Fruit fly (Drosophila melanogaster): ENCODE results near the gene Obp19b.

DNA sequence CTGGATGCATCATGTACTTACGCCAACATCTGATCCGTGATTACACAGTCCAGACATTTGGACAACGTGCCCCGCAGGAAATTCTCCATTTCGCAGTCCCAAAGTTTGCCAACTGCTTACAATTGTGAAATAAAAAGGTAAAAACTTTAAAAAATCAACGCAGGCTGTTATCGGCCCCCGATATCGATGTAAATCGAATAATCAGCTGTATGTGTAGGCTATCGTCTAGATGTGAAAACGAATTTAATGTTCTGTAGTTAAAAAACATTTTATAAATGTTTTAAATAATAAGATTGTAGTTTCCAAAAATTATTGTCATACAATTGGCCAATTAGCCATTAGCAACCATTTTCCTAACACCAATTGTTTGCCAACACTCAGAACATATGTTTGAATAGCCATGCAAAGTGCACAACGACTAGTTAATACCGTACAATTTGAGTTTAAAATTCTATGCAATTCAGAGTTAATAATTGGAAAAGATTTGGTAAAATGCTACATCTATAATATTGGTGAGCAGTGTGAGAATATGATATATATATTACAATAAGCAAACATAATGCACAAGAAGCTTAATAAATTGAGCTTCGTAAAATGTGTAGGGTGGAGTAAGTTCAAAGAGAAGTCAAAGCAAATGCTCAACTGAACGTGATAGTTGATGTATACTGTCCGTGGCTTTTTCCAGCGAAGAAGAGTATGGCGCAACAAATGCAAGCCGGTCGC is 13.1 kb downstream of the Obp19b start, which contains the start of the genes CG11710 and mal:
- no peak for TF ChIP-seq kay (GFP tag; ENCODE audit: borderline replicate concordance)
- TF ChIP-seq toe (GFP tag; optimal IDR thresholded peaks at IDR 0.05): peak; percentile 77
- peak; percentile 79 for TF ChIP-seq CG5204 (GFP tag; optimal IDR thresholded peaks at IDR 0.05)
- TF ChIP-seq CG11617 (GFP tag; optimal IDR thresholded peaks at IDR 0.05): peak; percentile 82
- peak; percentile 81 for TF ChIP-seq Hr96 (GFP tag; optimal IDR thresholded peaks at IDR 0.05)
- TF ChIP-seq CG12768 (GFP tag; optimal IDR thresholded peaks at IDR 0.05): peak; percentile 82
- peak; percentile 83 for TF ChIP-seq CG1620 (GFP tag; optimal IDR thresholded peaks at IDR 0.05)
- TF ChIP-seq cic (GFP tag; optimal IDR thresholded peaks at IDR 0.05): peak; percentile 39
- TF ChIP-seq CG14711 (tag; optimal IDR thresholded peaks at IDR 0.05): peak; percentile 82
- peak; percentile 56 for TF ChIP-seq ovo (GFP tag; optimal IDR thresholded peaks at IDR 0.05)
- TF ChIP-seq bab1 (GFP tag; optimal IDR thresholded peaks at IDR 0.05): peak; percentile 90
- peak; percentile 82 for TF ChIP-seq CG7045 (GFP tag; optimal IDR thresholded peaks at IDR 0.05)
